Worm (Caenorhabditis elegans) whole organism, L2 larva: ENCODE measurements around the gene meg-4.

Experiments
- F13H6.1 ChIP-seq: sonication (generic microtip); optimal IDR thresholded peaks from 2 replicates; lab custom pipeline; 2016; ENCODE audit warnings: missing genetic modification characterization, missing compliant biosample characterization
- R02D3.7 ChIP-seq: fragments of 150-350 bp; optimal IDR thresholded peaks from 2 replicates; lab custom pipeline; 2014; ENCODE audit warnings: missing biosample characterization, missing genetic modification characterization
- ZK546.5 ChIP-seq: sonication (generic microtip); optimal IDR thresholded peaks from 2 replicates; lab custom pipeline; 2017; ENCODE audit warnings: missing biosample characterization, missing genetic modification characterization
- aly-2 ChIP-seq: fragments of 150-350 bp; optimal IDR thresholded peaks from 2 replicates; lab custom pipeline; 2014; ENCODE audit warnings: missing biosample characterization, missing genetic modification characterization
- ama-1 ChIP-seq: fragments of 150-350 bp; optimal IDR thresholded peaks from 2 replicates; lab custom pipeline; 2018; ENCODE audit warnings: inconsistent platforms
- crh-2 ChIP-seq: sonication (generic microtip); optimal IDR thresholded peaks from 2 replicates; lab custom pipeline; 2017; ENCODE audit warnings: missing biosample characterization, missing genetic modification characterization
- dmd-4 ChIP-seq: sonication (generic microtip); optimal IDR thresholded peaks from 2 replicates; lab custom pipeline; 2017; ENCODE audit warnings: missing biosample characterization, missing genetic modification characterization
- egl-27 ChIP-seq: sonication (generic microtip); optimal IDR thresholded peaks from 3 replicates; lab custom pipeline; 2017; ENCODE audit warnings: missing biosample characterization, missing genetic modification reagents, missing genetic modification characterization
- elt-1 ChIP-seq: fragments of 150-350 bp; optimal IDR thresholded peaks from 2 replicates; lab custom pipeline; 2014; ENCODE audit warnings: missing biosample characterization, missing genetic modification characterization
- elt-3 ChIP-seq: sonication (generic microtip); optimal IDR thresholded peaks from 2 replicates; lab custom pipeline; 2017; ENCODE audit warnings: missing biosample characterization, missing genetic modification characterization
- gmeb-1 ChIP-seq: fragments of 150-350 bp; optimal IDR thresholded peaks from 2 replicates; lab custom pipeline; 2014; ENCODE audit warnings: missing biosample characterization, missing genetic modification characterization
- lin-11 ChIP-seq: fragments of 150-350 bp; sonication (generic microtip); optimal IDR thresholded peaks from 2 replicates; lab custom pipeline; 2014; ENCODE audit warnings: missing biosample characterization, missing genetic modification characterization, inconsistent platforms, mixed read lengths
- lin-13 ChIP-seq: fragments of 150-350 bp; optimal IDR thresholded peaks from 2 replicates; lab custom pipeline; 2014; ENCODE audit warnings: missing biosample characterization, missing genetic modification reagents, missing genetic modification characterization
- lin-39 ChIP-seq: fragments of 150-350 bp; optimal IDR thresholded peaks from 2 replicates; lab custom pipeline; 2014; ENCODE audit warnings: missing biosample characterization, missing genetic modification reagents, missing genetic modification characterization
- lsy-2 ChIP-seq, 2 experiments: fragments of 150-350 bp in 1 of 2; sonication (generic microtip) in 1 of 2; optimal IDR thresholded peaks; 2 replicates each; lab custom pipeline; 2014 to 2017; ENCODE audit warnings: missing biosample characterization in 2 of 2, missing genetic modification characterization in 2 of 2
- mab-5 ChIP-seq: fragments of 150-350 bp; optimal IDR thresholded peaks from 2 replicates; lab custom pipeline; 2014; ENCODE audit warnings: missing biosample characterization, missing genetic modification characterization
- mdl-1 ChIP-seq, 2 experiments: fragments of 150-350 bp in 1 of 2; sonication (generic microtip) in 1 of 2; optimal IDR thresholded peaks; 2 replicates each; lab custom pipeline; 2017; ENCODE audit warnings: missing biosample characterization in 2 of 2, missing genetic modification characterization in 2 of 2
- nhr-10 ChIP-seq: sonication (generic microtip); optimal IDR thresholded peaks from 2 replicates; lab custom pipeline; 2017; ENCODE audit warnings: missing biosample characterization, missing genetic modification characterization
- nhr-11 ChIP-seq: fragments of 150-350 bp; optimal IDR thresholded peaks from 2 replicates; lab custom pipeline; 2014; ENCODE audit warnings: missing biosample characterization, missing genetic modification characterization
- nhr-21 ChIP-seq: fragments of 150-350 bp; optimal IDR thresholded peaks from 2 replicates; lab custom pipeline; 2014; ENCODE audit warnings: missing biosample characterization, missing genetic modification characterization
- nhr-237 ChIP-seq: fragments of 150-350 bp; optimal IDR thresholded peaks from 2 replicates; lab custom pipeline; 2014; ENCODE audit warnings: missing biosample characterization, missing genetic modification characterization
- nhr-25 ChIP-seq: fragments of 150-350 bp; sonication (generic microtip); optimal IDR thresholded peaks from 3 replicates; lab custom pipeline; 2014; ENCODE audit warnings: missing biosample characterization, missing genetic modification characterization
- nhr-6 ChIP-seq: fragments of 150-350 bp; optimal IDR thresholded peaks from 2 replicates; lab custom pipeline; 2014; ENCODE audit warnings: missing biosample characterization, missing genetic modification characterization
- nhr-77 ChIP-seq: fragments of 150-350 bp; optimal IDR thresholded peaks from 2 replicates; lab custom pipeline; 2014; ENCODE audit warnings: missing biosample characterization, missing genetic modification characterization
- sem-4 ChIP-seq: fragments of 150-350 bp; optimal IDR thresholded peaks from 2 replicates; lab custom pipeline; 2014; ENCODE audit warnings: missing biosample characterization, missing genetic modification reagents, missing genetic modification characterization
- skn-1 ChIP-seq: sonication (generic microtip); optimal IDR thresholded peaks from 2 replicates; lab custom pipeline; 2017; ENCODE audit warnings: missing biosample characterization, missing genetic modification characterization
- sma-9 ChIP-seq, 2 experiments: fragments of 150-350 bp in 1 of 2; sonication (generic microtip) in 1 of 2; optimal IDR thresholded peaks; 2 replicates each; lab custom pipeline; 2014 to 2016; ENCODE audit warnings: missing genetic modification characterization in 2 of 2, mild to moderate bottlenecking in 1 of 2, missing biosample characterization in 1 of 2, missing compliant biosample characterization in 1 of 2, missing genetic modification reagents in 1 of 2, moderate library complexity in 1 of 2
- unc-39 ChIP-seq: fragments of 150-350 bp; optimal IDR thresholded peaks from 2 replicates; lab custom pipeline; 2014; ENCODE audit warnings: missing biosample characterization, missing genetic modification characterization
- unc-55 ChIP-seq: fragments of 150-350 bp; sonication (generic microtip); optimal IDR thresholded peaks from 3 replicates; lab custom pipeline; 2014; ENCODE audit warnings: missing biosample characterization, missing genetic modification reagents, missing genetic modification characterization
- ztf-1 ChIP-seq: fragments of 200-800 bp; sonication (Bioruptor generic); conservative IDR thresholded peaks from 2 replicates; pipeline ENCODE4 v1.3.6; 2022; ENCODE audit warnings: missing genetic modification characterization, missing compliant biosample characterization
- ztf-11 ChIP-seq: sonication (generic microtip); optimal IDR thresholded peaks from 2 replicates; lab custom pipeline; 2017; ENCODE audit warnings: missing biosample characterization, missing genetic modification characterization

The meg-4 gene

ce11 chrX:1682558-1682957 is at the start of gene meg-4:
Gene meg-4, plus strand, starts transcription at chrX:1682954.
- TF ChIP-seq F13H6.1 (tag; lab: Kevin White, UChicago) = no peak
- TF ChIP-seq ztf-11 (tag; lab: Kevin White, UChicago) = no peak
- no peak for TF ChIP-seq nhr-237
- TF ChIP-seq lin-39 (tag; lab: Kevin White, UChicago) = no peak
- TF ChIP-seq egl-27 (tag; lab: Kevin White, UChicago) = no peak
- no peak for TF ChIP-seq nhr-6 (tag; lab: Kevin White, UChicago)
- no peak for TF ChIP-seq elt-1 (tag; lab: Kevin White, UChicago)
- no peak for TF ChIP-seq nhr-11 (tag; lab: Kevin White, UChicago)
- TF ChIP-seq mdl-1 (tag; optimal IDR thresholded peaks at IDR 0.05; lab: Kevin White, UChicago) = no peak
- TF ChIP-seq sem-4 (tag; lab: Kevin White, UChicago) = no peak
- no peak for TF ChIP-seq nhr-10 (tag; lab: Kevin White, UChicago)

- TF ChIP-seq lin-11 (tag; lab: Kevin White, UChicago) (no peak), sem-4 (tag; lab: Kevin White, UChicago) (no peak), lin-39 (tag; lab: Kevin White, UChicago) (no peak), F13H6.1 (tag; lab: Kevin White, UChicago) (no peak), elt-1 (tag; lab: Kevin White, UChicago) (no peak), skn-1 (tag; lab: Kevin White, UChicago) (no peak), ztf-1 (GFP tag; lab: Robert Waterston, UW) (no peak), crh-2 (no peak), lin-13 (GFP tag; lab: Kevin White, UChicago) (no peak), ztf-11 (tag; lab: Kevin White, UChicago) (no peak)
These were observed 39.2 kb upstream of the meg-4 start for ce11 chrX:1643442-1644096.

- no peak for TF ChIP-seq sem-4 (tag; lab: Kevin White, UChicago)
- TF ChIP-seq nhr-77 (tag; lab: Kevin White, UChicago) = no peak
- TF ChIP-seq ztf-11 (tag; lab: Kevin White, UChicago) = no peak
- no peak for TF ChIP-seq F13H6.1 (tag; lab: Kevin White, UChicago)
- no peak for TF ChIP-seq crh-2
These were observed 31.1 kb upstream of the meg-4 start, which contains the start of gene ZK380.4 for ce11 chrX:1651668-1652067. Gene ZK380.4, minus strand, starts transcription at chrX:1651994.

DNA sequence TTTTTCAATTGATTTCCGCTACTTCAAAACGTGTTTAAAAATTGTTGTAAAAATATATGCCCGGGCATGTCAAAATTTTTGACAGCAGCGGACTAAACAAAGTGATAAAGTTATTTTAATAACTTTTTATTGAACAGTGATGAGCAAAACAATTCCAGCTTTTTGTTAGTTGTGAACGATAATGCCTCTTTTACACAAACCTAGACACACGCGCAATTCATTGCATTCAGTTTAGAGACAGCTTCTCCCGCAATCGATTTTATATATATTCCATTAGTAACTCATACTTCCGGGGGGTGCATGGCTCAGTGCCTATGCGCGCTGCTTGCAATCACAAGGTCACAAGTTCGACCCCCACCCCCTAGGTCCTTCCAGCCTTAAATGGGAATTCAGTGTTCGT is 28.6 kb upstream of the meg-4 start, which contains the start of gene ZK380.6:
Gene ZK380.6 (plus strand): TSS at position 301 of the 400 bp plus-strand sequence.
- TF ChIP-seq ZK546.5 (tag; lab: Kevin White, UChicago) (no peak), lin-11 (tag; lab: Kevin White, UChicago) (no peak), nhr-21 (tag; lab: Kevin White, UChicago) (no peak), lin-39 (tag; lab: Kevin White, UChicago) (no peak), dmd-4 (tag; lab: Kevin White, UChicago) (no peak), unc-39 (tag; lab: Kevin White, UChicago) (no peak), ztf-1 (GFP tag; lab: Robert Waterston, UW) (no peak), lsy-2 (tag; optimal IDR thresholded peaks at IDR 0.05; lab: Kevin White, UChicago) (no peak), F13H6.1 (tag; lab: Kevin White, UChicago) (no peak), nhr-10 (tag; lab: Kevin White, UChicago) (no peak), aly-2 (tag; lab: Kevin White, UChicago) (no peak), mab-5 (no peak), ama-1 (no peak), sma-9 (GFP tag; optimal IDR thresholded peaks at IDR 0.05; lab: Kevin White, UChicago) (no peak), sma-9 (tag; optimal IDR thresholded peaks at IDR 0.05; lab: Kevin White, UChicago) (no peak), unc-55 (GFP tag; lab: Kevin White, UChicago) (no peak), nhr-25 (tag; lab: Kevin White, UChicago) (no peak), elt-3 (no peak)

ce11 chrX:1655207-1655606 is 27.5 kb upstream of the meg-4 start, which contains the start of gene tbx-32:
Gene tbx-32, plus strand, starts transcription at chrX:1655507.
- TF ChIP-seq R02D3.7 (tag; lab: Kevin White, UChicago) = no peak
- TF ChIP-seq gmeb-1 (tag; lab: Kevin White, UChicago) = no peak
- no peak for TF ChIP-seq F13H6.1 (tag; lab: Kevin White, UChicago)
- no peak for TF ChIP-seq sma-9 (GFP tag; optimal IDR thresholded peaks at IDR 0.05; lab: Kevin White, UChicago)
- TF ChIP-seq sma-9 (tag; optimal IDR thresholded peaks at IDR 0.05; lab: Kevin White, UChicago) = no peak
- no peak for TF ChIP-seq mdl-1 (tag; optimal IDR thresholded peaks at IDR 0.05; lab: Kevin White, UChicago)
- no peak for TF ChIP-seq ZK546.5 (tag; lab: Kevin White, UChicago)
- no peak for TF ChIP-seq unc-39 (tag; lab: Kevin White, UChicago)
- TF ChIP-seq dmd-4 (tag; lab: Kevin White, UChicago) = no peak
